Fruit fly (Drosophila melanogaster): ENCODE data around the gene Atg101.
A peak's percentile ranks its signal among the peaks of the same experiment; 100 is the strongest.

The Atg101 gene

DNA sequence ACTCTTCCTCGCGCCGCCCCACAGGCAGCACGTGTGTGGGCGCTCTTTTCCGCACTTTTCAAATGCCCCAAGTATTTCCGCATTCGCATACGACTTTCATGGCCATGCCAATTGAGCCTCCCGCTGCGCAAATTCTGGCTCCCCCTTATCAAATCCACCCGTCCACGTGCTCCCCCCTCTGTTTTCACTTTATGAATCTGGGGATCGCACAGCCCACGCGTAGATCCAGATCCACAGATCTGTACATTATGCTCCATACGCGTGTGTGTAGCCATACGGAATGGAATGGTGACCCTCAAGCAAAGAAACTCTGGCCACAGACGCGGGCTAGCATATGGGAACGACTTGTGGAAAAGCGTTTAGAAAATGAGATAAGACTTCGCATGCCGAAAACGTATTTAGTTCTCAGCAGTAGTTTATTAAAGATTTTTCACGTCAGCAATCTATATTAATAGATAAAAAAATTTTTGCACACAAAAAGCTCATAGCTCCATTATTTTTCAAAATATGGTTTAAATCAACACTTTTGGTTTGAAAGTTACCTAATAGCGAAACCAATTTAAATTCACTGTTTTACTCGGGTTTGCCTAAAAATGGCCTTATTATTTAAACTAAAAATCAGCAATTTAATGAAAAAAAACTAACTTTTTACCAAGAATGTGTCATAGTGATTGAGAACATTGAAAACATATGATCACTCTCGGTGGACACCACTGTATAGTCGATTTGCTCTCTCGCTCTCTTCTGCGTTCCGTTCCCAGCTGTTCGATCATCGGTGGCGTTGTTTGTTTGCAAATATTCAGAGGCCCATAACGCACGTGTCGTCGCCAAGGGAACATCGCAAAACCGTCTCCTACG is 1.9 kb upstream of the Atg101 start (continued):
- TF ChIP-seq CG1603 (tag; optimal IDR thresholded peaks at IDR 0.05) (no peak), CG5180 (GFP tag; optimal IDR thresholded peaks at IDR 0.05) (peak; percentile 24), CG17186 (GFP tag; optimal IDR thresholded peaks at IDR 0.05) (no peak), CG5953 (GFP tag; IDR thresholded peaks at IDR 0.05) (no peak), Jarid2 (GFP tag; optimal IDR thresholded peaks at IDR 0.05) (peak; percentile 14), Stat92E (GFP tag; optimal IDR thresholded peaks at IDR 0.05) (no peak), CG15601 (tag; optimal IDR thresholded peaks at IDR 0.05) (peak; percentile 46), CG13424 (tag; optimal IDR thresholded peaks at IDR 0.05) (peak; percentile 69), emc (GFP tag; optimal IDR thresholded peaks at IDR 0.05) (no peak), tup (GFP tag; optimal IDR thresholded peaks at IDR 0.05) (no peak), cg (GFP tag; optimal IDR thresholded peaks at IDR 0.05) (no peak), CG4820 (GFP tag; optimal IDR thresholded peaks at IDR 0.05) (peak; percentile 10), pzg (GFP tag; optimal IDR thresholded peaks at IDR 0.05) (no peak), Fer3 (tag; optimal IDR thresholded peaks at IDR 0.05) (no peak), lilli (GFP tag; optimal IDR thresholded peaks at IDR 0.05) (peak; percentile 75), CG14667 (GFP tag; IDR thresholded peaks at IDR 0.05) (no peak), MESR4 (GFP tag; optimal IDR thresholded peaks at IDR 0.05) (no peak), CG7745 (tag; optimal IDR thresholded peaks at IDR 0.05) (no peak), bcd (GFP tag; optimal IDR thresholded peaks at IDR 0.05) (peak; percentile 64), MBD-R2 (GFP tag; IDR thresholded peaks at IDR 0.05) (no peak), gce (GFP tag; IDR thresholded peaks at IDR 0.05) (no peak), CG8944 (GFP tag; optimal IDR thresholded peaks at IDR 0.05) (peak; percentile 29), CTCF (GFP tag; optimal IDR thresholded peaks at IDR 0.05) (no peak)

DNA sequence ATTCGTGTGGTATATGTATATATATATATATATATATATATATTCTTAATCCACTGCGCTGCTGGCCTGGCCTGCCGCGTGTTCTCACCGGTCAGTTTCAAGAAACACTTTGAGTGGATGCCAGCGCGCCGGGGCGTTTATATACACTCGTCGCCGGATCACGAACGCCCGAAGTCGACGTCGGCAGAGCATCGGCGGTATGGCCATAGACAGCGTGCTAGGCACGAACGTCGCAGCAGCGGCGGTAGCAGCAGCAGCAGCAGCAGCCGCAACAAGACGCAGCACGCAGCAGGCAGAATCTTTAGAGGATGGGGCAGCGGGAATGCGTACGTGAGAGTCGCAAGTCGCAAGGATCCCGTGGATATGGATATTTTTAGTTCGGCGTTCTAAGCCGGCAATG is 6.1 kb downstream of the Atg101 start, which contains the start of gene bnb:
Gene bnb (minus strand): TSS at position 121 of the 400 bp plus-strand sequence.
- peak; percentile 89 for TF ChIP-seq Deaf1 (tag; optimal IDR thresholded peaks at IDR 0.05)
- no peak for TF ChIP-seq chm (GFP tag; IDR thresholded peaks at IDR 0.05)
- TF ChIP-seq Adf1 (GFP tag; IDR thresholded peaks at IDR 0.05), result peak; percentile 79
- TF ChIP-seq CG4820 (GFP tag; optimal IDR thresholded peaks at IDR 0.05), result no peak
- TF ChIP-seq E2f1 (GFP tag; IDR thresholded peaks at IDR 0.05), result no peak
- TF ChIP-seq CG10366 (GFP tag; IDR thresholded peaks at IDR 0.05), result no peak
- no peak for TF ChIP-seq Sry-δ (GFP tag; optimal IDR thresholded peaks at IDR 0.05)
- no peak for TF ChIP-seq CG30403 (GFP tag; optimal IDR thresholded peaks at IDR 0.05)
- peak; percentile 26 for TF ChIP-seq Med (GFP tag)

DNA sequence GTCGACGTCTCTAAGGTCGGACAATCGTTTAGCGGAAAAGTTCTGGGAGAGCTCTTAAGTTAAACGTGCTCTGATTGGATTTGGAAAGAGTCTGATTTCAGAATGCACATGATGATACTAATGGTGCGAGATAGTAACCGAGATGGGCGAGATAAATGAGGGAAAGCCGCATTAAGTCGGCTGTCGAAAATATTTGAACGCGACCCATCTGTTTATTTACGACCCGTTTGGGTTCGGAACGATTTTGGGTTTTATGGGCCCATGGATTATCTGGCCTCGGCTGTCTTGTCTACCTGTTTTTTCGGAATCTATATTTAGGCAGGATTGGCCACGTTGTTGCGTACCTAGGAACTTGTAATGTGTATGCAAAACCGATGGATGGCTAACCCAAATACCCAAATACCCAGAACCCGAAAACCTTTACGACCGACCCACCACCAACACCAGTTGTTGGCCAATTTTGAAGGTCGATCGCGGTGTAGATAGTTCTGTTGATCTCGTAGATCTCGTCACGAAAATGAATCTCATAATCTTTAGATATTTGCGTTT is 7.9 kb downstream of the Atg101 start:
- peak in 1 of 2 experiments; percentile 48 for TF ChIP-seq tll (GFP tag; optimal IDR thresholded peaks at IDR 0.05)
- TF ChIP-seq CG7372 (GFP tag; IDR thresholded peaks at IDR 0.05), result no peak
- peak; percentile 13 for TF ChIP-seq abd-A (tag; optimal IDR thresholded peaks at IDR 0.05)
- peak in 1 of 2 experiments; percentile 75 for TF ChIP-seq insv (GFP tag; optimal IDR thresholded peaks at IDR 0.05)
- peak; percentile 88 for TF ChIP-seq grn (GFP tag; optimal IDR thresholded peaks at IDR 0.05)
- no peak for TF ChIP-seq CG12769 (tag; optimal IDR thresholded peaks at IDR 0.05)
- no peak for TF ChIP-seq kni (GFP tag; optimal IDR thresholded peaks at IDR 0.05)
- no peak for TF ChIP-seq cwo (GFP tag; optimal IDR thresholded peaks at IDR 0.05)
- peak; percentile 66 for TF ChIP-seq zen (tag; optimal IDR thresholded peaks at IDR 0.05)
- peak; percentile 97 for TF ChIP-seq CG15479 (GFP tag; optimal IDR thresholded peaks at IDR 0.05)
- TF ChIP-seq cad (GFP tag; optimal IDR thresholded peaks at IDR 0.05), result peak; percentile 95
- peak; percentile 37 for TF ChIP-seq twi (tag; optimal IDR thresholded peaks at IDR 0.05)
